Worm (Caenorhabditis elegans): ENCODE results near the gene cec-2.
"Not testable (repeated sequence)": the region's sequence is repeated elsewhere in the genome, so short reads cannot be mapped to it uniquely, and the experiment has no call there.

DNA sequence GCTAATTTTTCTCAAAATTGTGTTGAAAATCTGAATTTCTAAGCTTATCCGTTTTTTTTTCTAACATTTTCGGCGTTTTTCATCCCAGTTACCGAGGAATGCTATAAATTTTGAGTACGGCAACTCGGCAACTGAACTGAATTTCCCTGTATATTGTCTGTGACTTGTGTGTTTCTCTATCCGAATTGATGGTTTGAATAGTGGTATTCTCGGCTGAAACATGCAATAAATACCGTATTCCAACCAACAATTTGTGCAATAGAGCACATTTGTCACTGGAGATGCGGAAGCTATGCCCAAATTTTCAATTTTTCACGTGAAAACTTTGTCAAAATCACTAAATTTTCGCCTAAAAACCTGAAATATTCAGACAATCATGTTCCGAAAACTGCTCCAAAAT, 11.8 kb downstream of the cec-2 start, which contains the start of gene rmif-2:
- TF ChIP-seq mab-5 (tag; optimal IDR thresholded peaks at IDR 0.05); unc-39 (tag; optimal IDR thresholded peaks at IDR 0.05); nhr-28 (tag; optimal IDR thresholded peaks at IDR 0.05); tbx-8 (GFP tag; optimal IDR thresholded peaks at IDR 0.05); M03D4.4 (tag; optimal IDR thresholded peaks at IDR 0.05); nhr-237 (tag; optimal IDR thresholded peaks at IDR 0.05): not testable (repeated sequence)
